Fruit fly (Drosophila melanogaster) whole organism, embryonic: Measurements from ENCODE around the gene Acp29AB.

Source experiments
- Asciz ChIP-seq: fragments of 200-800 bp; sonication (Bioruptor generic); optimal IDR thresholded peaks from 2 replicates; lab custom pipeline; 2017; ENCODE audit warnings: missing biosample characterization, mild to moderate bottlenecking, missing genetic modification characterization, missing genetic modification reagents
- Atf6 ChIP-seq: fragments of 200-800 bp; sonication (Bioruptor generic); IDR thresholded peaks from 2 replicates; pipeline ENCODE4 v1.3.6; 2022; ENCODE audit warnings: missing biosample characterization, missing genetic modification characterization
- CG10366 ChIP-seq: fragments of 200-800 bp; sonication (Bioruptor generic); IDR thresholded peaks from 2 replicates; pipeline ENCODE4 v1.3.6; 2022; ENCODE audit warnings: missing biosample characterization, missing genetic modification characterization
- CG10431 ChIP-seq: fragments of 200-800 bp; sonication (Bioruptor generic); optimal IDR thresholded peaks from 3 replicates; lab custom pipeline; 2018; ENCODE audit warnings: missing biosample characterization, mild to moderate bottlenecking, missing genetic modification characterization
- CG10654 ChIP-seq: fragments of 200-800 bp; sonication (Bioruptor generic); optimal IDR thresholded peaks from 2 replicates; lab custom pipeline; 2016; ENCODE audit warnings: missing biosample characterization, missing genetic modification characterization
- CG11723 ChIP-seq: fragments of 200-800 bp; sonication (Bioruptor generic); optimal IDR thresholded peaks from 2 replicates; lab custom pipeline; 2017; ENCODE audit warnings: missing biosample characterization, mild to moderate bottlenecking, missing genetic modification characterization
- CG12659 ChIP-seq: fragments of 200-800 bp; sonication (Bioruptor generic); optimal IDR thresholded peaks from 3 replicates; lab custom pipeline; 2017; ENCODE audit warnings: mild to moderate bottlenecking, missing biosample characterization, missing genetic modification reagents, missing genetic modification characterization
- CG13624 ChIP-seq: fragments of 200-800 bp; sonication (Bioruptor generic); optimal IDR thresholded peaks from 2 replicates; lab custom pipeline; 2016; ENCODE audit warnings: missing biosample characterization, missing genetic modification characterization
- CG14441 ChIP-seq: fragments of 200-800 bp; sonication (Bioruptor generic); IDR thresholded peaks from 2 replicates; pipeline ENCODE4 v1.3.6; 2022; ENCODE audit warnings: missing biosample characterization, missing genetic modification characterization
- CG14860 ChIP-seq: fragments of 200-800 bp; sonication (Bioruptor generic); IDR thresholded peaks from 3 replicates; pipeline ENCODE4 v1.3.6; 2022; ENCODE audit warnings: missing biosample characterization, missing genetic modification characterization; ENCODE audit not compliant: partially characterized antibody
- CG17328 ChIP-seq: fragments of 200-800 bp; sonication (Bioruptor generic); IDR thresholded peaks from 2 replicates; pipeline ENCODE4 v1.3.6; 2022; ENCODE audit warnings: missing biosample characterization, missing genetic modification characterization
- CG17385 ChIP-seq: fragments of 200-800 bp; sonication (Bioruptor generic); optimal IDR thresholded peaks from 3 replicates; lab custom pipeline; 2018; ENCODE audit warnings: missing biosample characterization, mild to moderate bottlenecking, missing genetic modification characterization
- CG2199 ChIP-seq: fragments of 200-800 bp; sonication (Bioruptor generic); IDR thresholded peaks from 3 replicates; pipeline ENCODE4 v1.3.6; 2022; ENCODE audit warnings: missing biosample characterization, missing genetic modification characterization
- CG32767 ChIP-seq: fragments of 200-800 bp; sonication (Bioruptor generic); IDR thresholded peaks from 2 replicates; pipeline ENCODE4 v1.3.6; 2022; ENCODE audit warnings: missing biosample characterization, missing genetic modification characterization
- CG6683 ChIP-seq: fragments of 200-800 bp; sonication (Bioruptor generic); optimal IDR thresholded peaks from 2 replicates; lab custom pipeline; 2017; ENCODE audit warnings: missing biosample characterization, mild to moderate bottlenecking, missing genetic modification characterization, missing genetic modification reagents
- CG7786 ChIP-seq: fragments of 200-800 bp; sonication (Bioruptor generic); optimal IDR thresholded peaks from 2 replicates; lab custom pipeline; 2016; ENCODE audit warnings: missing biosample characterization, missing genetic modification characterization
- CG7928 ChIP-seq: fragments of 200-800 bp; sonication (Bioruptor generic); optimal IDR thresholded peaks from 2 replicates; lab custom pipeline; 2017; ENCODE audit warnings: missing biosample characterization, mild to moderate bottlenecking, missing genetic modification characterization
- CG8924 ChIP-seq: fragments of 200-800 bp; optimal IDR thresholded peaks from 3 replicates; lab custom pipeline; 2019; ENCODE audit warnings: missing biosample characterization, mild to moderate bottlenecking, missing genetic modification characterization, moderate library complexity
- CkIIα-i1 ChIP-seq: fragments of 200-800 bp; sonication (Bioruptor generic); IDR thresholded peaks from 2 replicates; pipeline ENCODE4 v1.3.6; 2022; ENCODE audit warnings: missing biosample characterization, missing genetic modification characterization
- D ChIP-seq, 2 experiments: fragments of 200-800 bp in 1 of 2; fragments of >200 bp in 1 of 2; sonication (Bioruptor generic) in 1 of 2; optimal IDR thresholded peaks; 2 replicates in 1 of 2; 3 replicates in 1 of 2; lab custom pipeline; 2017; ENCODE audit warnings: mild to moderate bottlenecking in 1 of 2, missing biosample characterization in 1 of 2, missing genetic modification characterization in 1 of 2, missing genetic modification reagents in 1 of 2
- D19A ChIP-seq: fragments of 200-800 bp; optimal IDR thresholded peaks from 3 replicates; lab custom pipeline; 2019; ENCODE audit warnings: missing biosample characterization, mild to moderate bottlenecking, missing genetic modification characterization, moderate library complexity
- Dad ChIP-seq: fragments of 200-800 bp; sonication (Bioruptor generic); optimal IDR thresholded peaks from 3 replicates; lab custom pipeline; 2016; ENCODE audit warnings: missing biosample characterization, missing genetic modification characterization
- Elba2 ChIP-seq: fragments of 200-800 bp; sonication (Bioruptor generic); optimal IDR thresholded peaks from 3 replicates; lab custom pipeline; 2016; ENCODE audit warnings: missing biosample characterization, missing genetic modification characterization
- HLH3B ChIP-seq: fragments of 200-800 bp; sonication (Bioruptor generic); IDR thresholded peaks from 2 replicates; pipeline ENCODE4 v1.3.6; 2022; ENCODE audit warnings: missing biosample characterization, missing genetic modification characterization
- HLH4C ChIP-seq: fragments of 200-800 bp; sonication (Bioruptor generic); IDR thresholded peaks from 3 replicates; pipeline ENCODE4 v1.3.6; 2022; ENCODE audit warnings: missing biosample characterization, missing genetic modification characterization; ENCODE audit not compliant: partially characterized antibody
- Hey ChIP-seq: fragments of 200-800 bp; sonication (Bioruptor generic); optimal IDR thresholded peaks from 3 replicates; lab custom pipeline; 2018; ENCODE audit warnings: missing biosample characterization, mild to moderate bottlenecking, missing genetic modification characterization
- MESR4 ChIP-seq: fragments of 200-800 bp; sonication (Bioruptor generic); optimal IDR thresholded peaks from 2 replicates; lab custom pipeline; 2018; ENCODE audit warnings: missing biosample characterization, mild to moderate bottlenecking, missing genetic modification characterization, moderate library complexity
- NK7.1 ChIP-seq: fragments of 200-800 bp; sonication (Bioruptor generic); optimal IDR thresholded peaks from 3 replicates; lab custom pipeline; 2016; ENCODE audit warnings: missing biosample characterization, missing genetic modification characterization
- Rfx ChIP-seq: fragments of 200-800 bp; sonication (Bioruptor generic); IDR thresholded peaks from 2 replicates; pipeline ENCODE4 v1.3.6; 2022; ENCODE audit warnings: missing biosample characterization, missing genetic modification characterization
- Rx ChIP-seq: fragments of 200-800 bp; sonication (Bioruptor generic); IDR thresholded peaks from 2 replicates; pipeline ENCODE4 v1.3.6; 2022; ENCODE audit warnings: missing biosample characterization, missing genetic modification characterization
- Sox102F ChIP-seq: fragments of 200-800 bp; sonication (Bioruptor generic); optimal IDR thresholded peaks from 2 replicates; lab custom pipeline; 2018; ENCODE audit warnings: missing biosample characterization, mild to moderate bottlenecking, missing genetic modification characterization, moderate library complexity
- bigmax ChIP-seq: fragments of 200-800 bp; sonication (Bioruptor generic); optimal IDR thresholded peaks from 2 replicates; lab custom pipeline; 2018; ENCODE audit warnings: missing biosample characterization, mild to moderate bottlenecking, missing genetic modification characterization
- cas ChIP-seq: fragments of 200-800 bp; sonication (Bioruptor generic); IDR thresholded peaks from 2 replicates; pipeline ENCODE4 v1.3.6; 2022; ENCODE audit warnings: missing biosample characterization, missing genetic modification characterization
- da ChIP-seq: fragments of 200-800 bp; sonication (Bioruptor generic); optimal IDR thresholded peaks from 2 replicates; lab custom pipeline; 2016; ENCODE audit warnings: missing biosample characterization, missing genetic modification characterization
- dm ChIP-seq: fragments of 200-800 bp; sonication (Bioruptor generic); optimal IDR thresholded peaks from 3 replicates; lab custom pipeline; 2016; ENCODE audit warnings: missing biosample characterization, missing genetic modification characterization
- esg ChIP-seq: fragments of 200-800 bp; sonication (Bioruptor generic); conservative IDR thresholded peaks from 2 replicates; pipeline ENCODE4 v1.3.6; 2022; ENCODE audit warnings: missing biosample characterization, missing genetic modification characterization
- jigr1 ChIP-seq: fragments of 200-800 bp; sonication (Bioruptor generic); IDR thresholded peaks from 3 replicates; pipeline ENCODE4 v1.3.6; 2022; ENCODE audit warnings: missing biosample characterization, missing genetic modification characterization
- kah ChIP-seq: fragments of 200-800 bp; sonication (Bioruptor generic); optimal IDR thresholded peaks from 2 replicates; lab custom pipeline; 2018; ENCODE audit warnings: missing biosample characterization, mild to moderate bottlenecking, missing genetic modification characterization
- klu ChIP-seq: fragments of 200-800 bp; sonication (Bioruptor generic); IDR thresholded peaks from 2 replicates; pipeline ENCODE4 v1.3.6; 2022; ENCODE audit warnings: missing biosample characterization, missing genetic modification characterization
- lmd ChIP-seq: fragments of 200-800 bp; sonication (Bioruptor generic); IDR thresholded peaks from 2 replicates; pipeline ENCODE4 v1.3.6; 2022; ENCODE audit warnings: missing biosample characterization, missing genetic modification characterization
- nmo ChIP-seq: fragments of 200-800 bp; sonication (Bioruptor generic); optimal IDR thresholded peaks from 2 replicates; lab custom pipeline; 2018; ENCODE audit warnings: missing biosample characterization, mild to moderate bottlenecking, missing genetic modification characterization, moderate library complexity
- org-1 ChIP-seq: fragments of 200-800 bp; sonication (Bioruptor generic); optimal IDR thresholded peaks from 2 replicates; lab custom pipeline; 2017; ENCODE audit warnings: missing biosample characterization, missing genetic modification characterization
- pb ChIP-seq: fragments of 200-800 bp; sonication (Bioruptor generic); optimal IDR thresholded peaks from 3 replicates; lab custom pipeline; 2016; ENCODE audit warnings: missing biosample characterization, missing genetic modification characterization
- sc ChIP-seq, 3 experiments: fragments of >200 bp in 2 of 3; fragments of 200-800 bp in 1 of 3; sonication (Bioruptor generic) in 1 of 3; optimal IDR thresholded peaks; 2 replicates in 2 of 3; 3 replicates in 1 of 3; lab custom pipeline; 2017; ENCODE audit warnings: mild to moderate bottlenecking in 1 of 3, missing biosample characterization in 1 of 3, missing genetic modification characterization in 1 of 3, missing genetic modification reagents in 1 of 3
- sima ChIP-seq: fragments of 200-800 bp; sonication (Bioruptor generic); optimal IDR thresholded peaks from 2 replicates; lab custom pipeline; 2016; ENCODE audit warnings: missing biosample characterization, missing genetic modification characterization
- ttk ChIP-seq: fragments of 200-800 bp; sonication (Bioruptor generic); IDR thresholded peaks from 2 replicates; pipeline ENCODE4 v2.1.2; 2022; ENCODE audit warnings: missing biosample characterization, missing genetic modification characterization
- tup ChIP-seq: fragments of 200-800 bp; sonication (Bioruptor generic); optimal IDR thresholded peaks from 2 replicates; lab custom pipeline; 2016; ENCODE audit warnings: missing biosample characterization, mild to moderate bottlenecking, missing genetic modification characterization, moderate library complexity
- yki ChIP-seq: fragments of >200 bp; optimal IDR thresholded peaks from 3 replicates; lab custom pipeline; 2018

Gene Acp29AB

dm6 chr2L:8403286-8404270 lies 10.6 kb upstream of the Acp29AB start, which contains the start of gene emb (continued):
- no peak for TF ChIP-seq ttk (GFP tag; lab: Robert Waterston, UW)
- 0 out of 2 replicates have a peak, but pooled peaks have one; percentile 25 for TF ChIP-seq Rx (GFP tag; lab: Robert Waterston, UW)
- no peak for TF ChIP-seq Hey (tag; lab: Kevin White, UChicago)
- TF ChIP-seq pb (GFP tag; lab: Kevin White, UChicago): peak; percentile 36
- TF ChIP-seq CG13624 (GFP tag; lab: Kevin White, UChicago): peak; percentile 42
- TF ChIP-seq Asciz (GFP tag; lab: Kevin White, UChicago): no peak
- peak; percentile 52 for TF ChIP-seq Dad (GFP tag; lab: Kevin White, UChicago)
- peak; percentile 85 for TF ChIP-seq CG17385 (GFP tag; lab: Kevin White, UChicago)
- no peak for TF ChIP-seq HLH3B (GFP tag; lab: Robert Waterston, UW)
- TF ChIP-seq CkIIα-i1 (GFP tag; lab: Robert Waterston, UW): no peak
- no peak for TF ChIP-seq D (optimal IDR thresholded peaks at IDR 0.05; lab: Kevin White, UChicago)
- no peak for TF ChIP-seq D (GFP tag; optimal IDR thresholded peaks at IDR 0.05; lab: Kevin White, UChicago)
- TF ChIP-seq dm (GFP tag; lab: Kevin White, UChicago): peak; percentile 83
- no peak for TF ChIP-seq sc (optimal IDR thresholded peaks at IDR 0.05; lab: Kevin White, UChicago)
- TF ChIP-seq sc (GFP tag; optimal IDR thresholded peaks at IDR 0.05; lab: Kevin White, UChicago): no peak
- TF ChIP-seq CG14860 (GFP tag; lab: Robert Waterston, UW): peak; percentile 99
- peak; percentile 7 for TF ChIP-seq CG10654 (GFP tag; lab: Kevin White, UChicago)
- no peak for TF ChIP-seq CG11723
- TF ChIP-seq yki (lab: Kevin White, UChicago): no peak
- TF ChIP-seq CG12659 (GFP tag; lab: Kevin White, UChicago): peak; percentile 93
- peak; percentile 21; the same call in 1 of the 2 replicates for TF ChIP-seq lmd
- TF ChIP-seq cas (GFP tag; lab: Robert Waterston, UW): peak; percentile 18; the same call in 1 of the 2 replicates
- TF ChIP-seq MESR4: peak; percentile 95
- peak; percentile 57; the same call in 1 of the 3 replicates for TF ChIP-seq jigr1 (GFP tag; lab: Robert Waterston, UW)
- peak; percentile 50 for TF ChIP-seq CG7786 (GFP tag; lab: Kevin White, UChicago)
- TF ChIP-seq CG14441: peak; percentile 30; the same call in 1 of the 2 replicates
- TF ChIP-seq Rfx: peak; percentile 69
- peak; percentile 77 for TF ChIP-seq nmo (GFP tag; lab: Kevin White, UChicago)
- no peak for TF ChIP-seq CG6683 (GFP tag; lab: Kevin White, UChicago)
- peak; percentile 100 for TF ChIP-seq HLH4C
- no peak for TF ChIP-seq CG32767 (GFP tag; lab: Robert Waterston, UW)
- TF ChIP-seq NK7.1 (GFP tag; lab: Kevin White, UChicago): no peak
- peak; percentile 93 for TF ChIP-seq CG7928
- TF ChIP-seq klu (GFP tag; lab: Robert Waterston, UW): no peak
- no peak for TF ChIP-seq bigmax (GFP tag; lab: Kevin White, UChicago)
- no peak for TF ChIP-seq tup (GFP tag; lab: Kevin White, UChicago)
- peak; percentile 27 for TF ChIP-seq kah (GFP tag; lab: Kevin White, UChicago)
- TF ChIP-seq CG8924: peak; percentile 44
- no peak for TF ChIP-seq org-1
- TF ChIP-seq CG10431 (GFP tag; lab: Kevin White, UChicago): no peak
- peak; percentile 31; the same call in 1 of the 2 replicates for TF ChIP-seq CG10366 (GFP tag; lab: Robert Waterston, UW)
- TF ChIP-seq sima: no peak
- peak; percentile 14 for TF ChIP-seq Elba2 (GFP tag; lab: Kevin White, UChicago)
- TF ChIP-seq Atf6 (GFP tag; lab: Robert Waterston, UW): peak; percentile 39; the same call in 1 of the 2 replicates
- no peak for TF ChIP-seq CG2199 (GFP tag; lab: Robert Waterston, UW)
- TF ChIP-seq Sox102F (GFP tag; lab: Kevin White, UChicago): no peak
- TF ChIP-seq D19A (tag; lab: Kevin White, UChicago): peak; percentile 19
- no peak for TF ChIP-seq esg (GFP tag; lab: Robert Waterston, UW)
- TF ChIP-seq CG17328 (GFP tag; lab: Robert Waterston, UW): 0 out of 2 replicates have a peak, but pooled peaks have one; percentile 24
- TF ChIP-seq da (GFP tag; lab: Kevin White, UChicago): no peak
